Worm (Caenorhabditis elegans): ENCODE results near the gene F43E2.6.

F43E2.6 gene

DNA sequence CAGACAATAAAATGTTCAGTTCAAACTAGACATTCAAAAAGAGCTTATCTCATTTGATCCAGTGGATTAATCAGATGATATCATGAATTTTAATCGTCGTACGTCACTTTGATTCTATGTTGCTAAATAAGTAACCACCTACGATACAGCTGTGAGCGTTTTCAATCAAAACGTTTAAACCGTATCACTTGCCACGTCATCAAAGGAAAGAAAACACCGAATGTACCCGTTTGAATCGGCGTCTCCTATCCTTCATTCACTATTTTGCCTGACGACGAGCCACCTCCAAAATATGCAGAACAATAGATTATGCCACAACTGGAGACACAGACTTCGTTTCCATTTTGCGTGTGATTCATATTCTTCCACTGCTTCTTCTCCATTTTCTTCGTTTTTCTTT, 22.8 kb downstream of the F43E2.6 start:
- TF ChIP-seq pes-1 (GFP tag; IDR thresholded peaks at IDR 0.05) (no peak), tra-4 (tag; optimal IDR thresholded peaks at IDR 0.05) (no peak), hmg-4 (GFP tag; optimal IDR thresholded peaks at IDR 0.05) (no peak), flt-1 (GFP tag; IDR thresholded peaks at IDR 0.05) (no peak), aly-1 (tag; optimal IDR thresholded peaks at IDR 0.05) (no peak), ama-1 (optimal IDR thresholded peaks at IDR 0.05) (no peak), tbx-11 (GFP tag; IDR thresholded peaks at IDR 0.05) (no peak), B0310.2 (tag; optimal IDR thresholded peaks at IDR 0.05) (no peak)

DNA sequence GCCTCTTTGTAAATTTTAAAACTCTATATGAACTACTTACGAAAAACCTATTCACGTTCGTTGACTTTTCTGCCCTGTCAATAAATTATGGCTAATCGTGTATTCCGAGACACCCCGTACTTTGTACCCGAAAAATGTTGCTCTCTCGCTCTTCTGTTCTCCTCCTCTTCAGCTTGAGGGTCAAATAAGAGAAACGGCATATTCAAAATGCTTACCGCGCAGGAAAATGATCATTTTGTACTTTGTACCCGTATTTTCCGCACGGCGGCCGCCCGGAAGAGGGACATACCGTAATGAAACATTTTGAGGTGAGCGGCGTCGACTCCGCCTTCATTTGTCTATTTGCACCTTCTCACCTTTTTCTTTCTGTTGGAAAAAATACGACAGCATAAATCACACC, 25.0 kb downstream of the F43E2.6 start:
- no peak for TF ChIP-seq tbx-11 (GFP tag; IDR thresholded peaks at IDR 0.05)
- no peak for TF ChIP-seq tbx-37 (GFP tag; conservative IDR thresholded peaks at IDR 0.05)
- TF ChIP-seq ets-7 (tag; optimal IDR thresholded peaks at IDR 0.05), result no peak
- no peak for TF ChIP-seq flt-1 (GFP tag; IDR thresholded peaks at IDR 0.05)
- no peak for TF ChIP-seq scrt-1 (GFP tag; IDR thresholded peaks at IDR 0.05)
- no peak for TF ChIP-seq pes-1 (GFP tag; IDR thresholded peaks at IDR 0.05)
- TF ChIP-seq hmg-4 (GFP tag; optimal IDR thresholded peaks at IDR 0.05), result no peak
- no peak for TF ChIP-seq F13C5.2 (tag; optimal IDR thresholded peaks at IDR 0.05)
- TF ChIP-seq ama-1 (optimal IDR thresholded peaks at IDR 0.05), result no peak

DNA sequence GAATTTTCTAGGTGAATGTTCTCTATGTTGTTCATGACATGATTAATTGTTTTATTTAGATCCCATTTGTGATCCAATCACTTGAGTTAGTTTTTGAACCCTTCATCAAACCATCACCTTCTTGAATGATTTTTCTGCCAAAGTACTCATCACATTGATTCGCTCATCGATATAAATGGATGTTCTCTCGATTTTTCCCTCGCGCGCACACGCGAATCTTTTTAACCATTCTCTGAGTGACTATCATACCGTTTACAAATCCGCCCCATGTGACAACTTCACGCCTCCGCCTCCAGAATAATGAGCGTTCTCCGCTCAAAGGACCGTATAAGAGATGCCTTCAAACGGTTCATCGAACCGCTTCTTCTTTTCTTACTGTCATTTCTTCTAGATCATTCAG, 25.8 kb downstream of the F43E2.6 start:
- TF ChIP-seq B0310.2 (tag; optimal IDR thresholded peaks at IDR 0.05), result no peak
- no peak for TF ChIP-seq ceh-13 (GFP tag; optimal IDR thresholded peaks at IDR 0.05)
- no peak for TF ChIP-seq tra-4 (tag; optimal IDR thresholded peaks at IDR 0.05)
- TF ChIP-seq hmg-4 (GFP tag; optimal IDR thresholded peaks at IDR 0.05), result no peak
- no peak for TF ChIP-seq F13C5.2 (tag; optimal IDR thresholded peaks at IDR 0.05)
- TF ChIP-seq sea-1 (GFP tag; conservative IDR thresholded peaks at IDR 0.05), result no peak
- TF ChIP-seq tbx-37 (GFP tag; conservative IDR thresholded peaks at IDR 0.05), result no peak
- no peak for TF ChIP-seq ama-1 (optimal IDR thresholded peaks at IDR 0.05)
- no peak for TF ChIP-seq pes-1 (GFP tag; IDR thresholded peaks at IDR 0.05)
- TF ChIP-seq flt-1 (GFP tag; IDR thresholded peaks at IDR 0.05), result no peak
- no peak for TF ChIP-seq scrt-1 (GFP tag; IDR thresholded peaks at IDR 0.05)
- no peak for TF ChIP-seq hmbx-1 (tag; optimal IDR thresholded peaks at IDR 0.05)
- TF ChIP-seq ceh-36 (tag; optimal IDR thresholded peaks at IDR 0.05), result no peak
- no peak for TF ChIP-seq aly-1 (tag; optimal IDR thresholded peaks at IDR 0.05)
- no peak for TF ChIP-seq hnd-1 (tag; optimal IDR thresholded peaks at IDR 0.05)

DNA sequence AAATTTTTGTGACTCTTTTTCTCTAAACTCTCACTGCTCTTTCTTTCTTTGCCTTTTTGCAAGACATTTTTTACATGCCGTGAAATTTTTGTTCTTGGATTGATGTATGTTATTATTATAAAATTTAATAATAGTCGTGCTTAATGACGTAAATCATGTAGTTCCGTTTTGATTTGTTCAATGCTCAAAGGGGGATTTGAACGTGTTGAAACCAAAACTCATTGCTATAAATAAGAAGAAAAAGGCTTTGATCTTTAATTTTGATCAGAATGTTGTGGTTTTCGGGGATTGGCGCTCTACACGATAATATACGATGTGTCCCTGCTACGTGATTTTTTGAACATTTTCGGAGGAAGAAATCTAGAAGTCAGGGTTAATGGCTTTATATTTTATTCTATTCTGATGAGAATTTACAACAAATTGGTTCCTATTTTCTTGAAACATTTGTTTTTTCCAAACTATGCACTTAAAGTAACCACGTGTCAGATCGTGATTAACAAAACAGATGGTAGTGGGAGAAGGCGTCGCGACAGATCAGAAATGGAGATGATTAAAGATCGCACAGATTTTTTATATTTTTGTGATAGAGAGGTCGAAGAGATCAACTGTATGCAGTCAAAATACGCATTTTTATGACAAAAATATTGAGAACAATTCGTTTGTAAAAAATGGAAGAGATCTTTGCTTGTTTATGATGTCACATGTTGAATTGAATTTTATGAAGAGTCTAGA, 26.9 kb downstream of the F43E2.6 start:
- TF ChIP-seq aly-1 (tag; optimal IDR thresholded peaks at IDR 0.05) (no peak), tbx-37 (GFP tag; conservative IDR thresholded peaks at IDR 0.05) (no peak), B0310.2 (tag; optimal IDR thresholded peaks at IDR 0.05) (no peak), flt-1 (GFP tag; IDR thresholded peaks at IDR 0.05) (no peak), tra-4 (tag; optimal IDR thresholded peaks at IDR 0.05) (no peak), F13C5.2 (tag; optimal IDR thresholded peaks at IDR 0.05) (no peak), ceh-36 (tag; optimal IDR thresholded peaks at IDR 0.05) (no peak)

DNA sequence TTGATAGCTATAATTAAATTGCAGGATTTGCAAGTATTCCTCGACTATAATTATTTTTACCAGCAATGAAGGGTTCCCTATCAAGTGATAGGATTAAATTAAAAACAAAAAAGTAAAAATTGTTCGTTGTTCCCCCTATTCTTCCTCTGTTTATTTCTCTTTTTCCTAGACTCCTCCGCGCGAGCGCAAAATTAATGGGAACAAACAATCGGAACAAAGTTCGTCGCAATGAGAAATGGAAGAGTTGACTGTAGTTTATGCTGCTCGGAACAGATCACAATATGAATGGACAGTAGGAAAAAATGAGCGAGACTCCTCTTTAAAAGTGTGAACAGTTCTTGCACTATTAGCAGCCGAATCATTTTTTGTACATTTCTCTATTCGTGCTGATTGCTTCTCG, 28.0 kb downstream of the F43E2.6 start:
- TF ChIP-seq ceh-13 (GFP tag; optimal IDR thresholded peaks at IDR 0.05) (no peak), hnd-1 (tag; optimal IDR thresholded peaks at IDR 0.05) (no peak), ama-1 (optimal IDR thresholded peaks at IDR 0.05) (no peak), aly-1 (tag; optimal IDR thresholded peaks at IDR 0.05) (no peak), scrt-1 (GFP tag; IDR thresholded peaks at IDR 0.05) (no peak), hmbx-1 (tag; optimal IDR thresholded peaks at IDR 0.05) (no peak), ceh-36 (tag; optimal IDR thresholded peaks at IDR 0.05) (no peak), tbx-37 (GFP tag; conservative IDR thresholded peaks at IDR 0.05) (no peak), B0310.2 (tag; optimal IDR thresholded peaks at IDR 0.05) (no peak), ets-7 (tag; optimal IDR thresholded peaks at IDR 0.05) (no peak), tbx-11 (GFP tag; IDR thresholded peaks at IDR 0.05) (no peak)

DNA sequence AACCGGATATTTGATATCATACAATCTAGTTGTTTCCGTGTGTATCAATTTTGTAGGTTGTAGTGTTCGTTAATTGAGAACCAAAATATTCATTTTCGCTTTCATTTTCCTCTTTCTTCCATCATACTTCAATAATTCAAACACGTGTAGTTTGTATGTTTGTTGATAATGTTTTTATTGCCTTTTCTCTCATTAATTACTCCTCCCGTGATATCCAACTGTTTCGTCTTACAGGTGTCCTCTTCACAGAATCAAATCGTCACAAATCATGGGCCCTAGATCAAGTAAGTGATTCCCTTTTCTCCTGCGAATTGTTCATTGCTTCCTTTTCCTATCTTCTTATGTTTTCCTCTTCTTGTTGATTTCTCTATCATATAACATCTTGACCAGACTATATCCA, 29.7 kb downstream of the F43E2.6 start, which contains the start of gene nhr-21:
Gene nhr-21 (plus strand): TSS at position 235 of the 400 bp plus-strand sequence.
- TF ChIP-seq tbx-11 (GFP tag; IDR thresholded peaks at IDR 0.05) (no peak), ets-7 (tag; optimal IDR thresholded peaks at IDR 0.05) (no peak), flt-1 (GFP tag; IDR thresholded peaks at IDR 0.05) (no peak), pes-1 (GFP tag; IDR thresholded peaks at IDR 0.05) (no peak), hnd-1 (tag; optimal IDR thresholded peaks at IDR 0.05) (no peak), aly-1 (tag; optimal IDR thresholded peaks at IDR 0.05) (no peak), ceh-13 (GFP tag; optimal IDR thresholded peaks at IDR 0.05) (no peak), F13C5.2 (tag; optimal IDR thresholded peaks at IDR 0.05) (no peak), hmg-4 (GFP tag; optimal IDR thresholded peaks at IDR 0.05) (no peak), ceh-36 (tag; optimal IDR thresholded peaks at IDR 0.05) (no peak), B0310.2 (tag; optimal IDR thresholded peaks at IDR 0.05) (no peak), ama-1 (optimal IDR thresholded peaks at IDR 0.05) (no peak), hmbx-1 (tag; optimal IDR thresholded peaks at IDR 0.05) (no peak), tra-4 (tag; optimal IDR thresholded peaks at IDR 0.05) (no peak), scrt-1 (GFP tag; IDR thresholded peaks at IDR 0.05) (no peak), sea-1 (GFP tag; conservative IDR thresholded peaks at IDR 0.05) (no peak), tbx-37 (GFP tag; conservative IDR thresholded peaks at IDR 0.05) (no peak)

DNA sequence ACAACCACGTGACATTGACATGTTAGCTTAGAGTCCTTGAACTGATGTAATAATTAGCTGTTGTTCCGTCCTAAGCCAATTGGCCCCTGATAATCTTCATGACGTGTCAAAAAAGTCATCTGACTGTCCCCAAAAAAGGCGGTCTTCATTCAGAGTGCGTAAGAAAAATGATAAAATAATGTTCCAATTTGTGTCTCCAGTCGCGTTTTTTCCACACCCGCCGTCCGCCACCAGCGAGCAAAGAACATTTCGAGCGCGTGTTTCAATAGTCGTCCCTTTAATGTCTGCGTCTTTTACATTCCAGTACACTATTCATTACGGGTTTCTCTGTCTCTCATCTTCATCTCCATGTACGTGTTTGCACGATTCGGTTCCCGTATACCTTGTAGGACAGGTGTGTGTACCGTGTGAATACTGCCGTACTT, 31.2 kb downstream of the F43E2.6 start:
- no peak for TF ChIP-seq B0310.2 (tag; optimal IDR thresholded peaks at IDR 0.05)
- TF ChIP-seq ceh-36 (tag; optimal IDR thresholded peaks at IDR 0.05), result no peak
- TF ChIP-seq ama-1 (optimal IDR thresholded peaks at IDR 0.05), result no peak
- no peak for TF ChIP-seq F13C5.2 (tag; optimal IDR thresholded peaks at IDR 0.05)
- no peak for TF ChIP-seq scrt-1 (GFP tag; IDR thresholded peaks at IDR 0.05)
- no peak for TF ChIP-seq ceh-13 (GFP tag; optimal IDR thresholded peaks at IDR 0.05)
- no peak for TF ChIP-seq flt-1 (GFP tag; IDR thresholded peaks at IDR 0.05)
- TF ChIP-seq sea-1 (GFP tag; conservative IDR thresholded peaks at IDR 0.05), result no peak
- no peak for TF ChIP-seq aly-1 (tag; optimal IDR thresholded peaks at IDR 0.05)
- no peak for TF ChIP-seq pes-1 (GFP tag; IDR thresholded peaks at IDR 0.05)
- TF ChIP-seq tbx-11 (GFP tag; IDR thresholded peaks at IDR 0.05), result no peak
